Worm (Caenorhabditis elegans): ENCODE results near the gene C35A5.11.

Gene C35A5.11

DNA sequence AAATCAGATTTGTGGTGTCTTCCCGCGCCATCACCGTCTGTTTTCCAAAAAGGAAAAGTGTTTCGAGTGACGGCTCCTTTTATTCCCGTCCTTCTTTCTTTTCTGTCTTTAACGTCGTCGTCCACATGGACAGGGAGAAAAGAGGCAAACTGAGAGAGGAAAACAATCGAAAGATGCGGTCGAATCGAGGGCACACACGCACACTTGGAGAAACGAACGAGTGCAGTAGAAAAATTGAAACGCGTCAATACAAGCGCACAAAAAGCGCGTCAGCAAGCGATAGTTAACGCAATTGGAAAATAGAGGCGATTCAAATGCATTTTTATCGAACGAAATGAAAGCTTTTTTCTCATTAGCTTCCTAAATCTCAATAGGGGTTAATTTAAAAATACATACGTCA is 33.9 kb upstream of the C35A5.11 start (continued):
- no peak for TF ChIP-seq mxl-1 (tag; optimal IDR thresholded peaks at IDR 0.05)
- TF ChIP-seq ets-4 (GFP tag; optimal IDR thresholded peaks at IDR 0.05): no peak
- peak; percentile 56; the same call in 1 of the 2 replicates for TF ChIP-seq hsf-1 (GFP tag; IDR thresholded peaks at IDR 0.05)
- TF ChIP-seq xnd-1 (tag; optimal IDR thresholded peaks at IDR 0.05): no peak
- no peak for TF ChIP-seq aptf-3 (GFP tag; IDR thresholded peaks at IDR 0.05)
- no peak for TF ChIP-seq F49E8.2 (tag; optimal IDR thresholded peaks at IDR 0.05; ENCODE audit: insufficient read depth)
- peak in 2 of 3 experiments; percentile 54 to 93 for TF ChIP-seq lin-35 (GFP tag; optimal IDR thresholded peaks at IDR 0.05)
- TF ChIP-seq cebp-2 (GFP tag; IDR thresholded peaks at IDR 0.05): no peak
- TF ChIP-seq lag-1 (GFP tag; IDR thresholded peaks at IDR 0.05): no peak
- TF ChIP-seq atf-7 (tag; optimal IDR thresholded peaks at IDR 0.05): peak; percentile 61
- peak; percentile 3 for TF ChIP-seq ztf-22 (GFP tag; optimal IDR thresholded peaks at IDR 0.05)
- no peak for TF ChIP-seq mes-4 (tag; optimal IDR thresholded peaks at IDR 0.05)
- TF ChIP-seq egl-18 (GFP tag; IDR thresholded peaks at IDR 0.05): no peak
- TF ChIP-seq hlh-12 (tag; optimal IDR thresholded peaks at IDR 0.05): no peak
- peak; percentile 94 for TF ChIP-seq lin-54 (GFP tag; optimal IDR thresholded peaks at IDR 0.05)
- no peak for TF ChIP-seq Y95B8A.8 (GFP tag; IDR thresholded peaks at IDR 0.05)
- TF ChIP-seq ceh-79 (tag; optimal IDR thresholded peaks at IDR 0.05): no peak
- TF ChIP-seq nhr-27 (tag; optimal IDR thresholded peaks at IDR 0.05): no peak
- TF ChIP-seq attf-6 (GFP tag; IDR thresholded peaks at IDR 0.05): no peak
- TF ChIP-seq Y56A3A.18 (GFP tag; IDR thresholded peaks at IDR 0.05): no peak
- TF ChIP-seq Y79H2A.3 (GFP tag; conservative IDR thresholded peaks at IDR 0.05): no peak
- TF ChIP-seq gei-17 (GFP tag; optimal IDR thresholded peaks at IDR 0.05): no peak
- TF ChIP-seq ama-1 (optimal IDR thresholded peaks at IDR 0.05): no peak
- TF ChIP-seq ama-1 (GFP tag; optimal IDR thresholded peaks at IDR 0.05): no peak
- TF ChIP-seq ztf-18 (tag; optimal IDR thresholded peaks at IDR 0.05): peak; percentile 97
- peak; percentile 88 for TF ChIP-seq pbrm-1 (GFP tag; IDR thresholded peaks at IDR 0.05)
- no peak for TF ChIP-seq B0261.1 (tag; optimal IDR thresholded peaks at IDR 0.05)
- TF ChIP-seq zfh-2 (GFP tag; conservative IDR thresholded peaks at IDR 0.05): peak; percentile 90
- 0 out of 2 replicates have a peak, but pooled peaks have one; percentile 65 for TF ChIP-seq let-526 (GFP tag; IDR thresholded peaks at IDR 0.05)
- TF ChIP-seq rpc-1 (optimal IDR thresholded peaks at IDR 0.05): no peak
- TF ChIP-seq rpc-1 (tag; optimal IDR thresholded peaks at IDR 0.05): no peak
- 0 out of 2 replicates have a peak, but pooled peaks have one; percentile 40 for TF ChIP-seq F33H1.4 (GFP tag; IDR thresholded peaks at IDR 0.05)
- TF ChIP-seq Y53G8AR.9 (GFP tag; conservative IDR thresholded peaks at IDR 0.05): peak; percentile 81
- TF ChIP-seq nhr-120 (GFP tag; IDR thresholded peaks at IDR 0.05): no peak
- TF ChIP-seq ccch-3 (GFP tag; optimal IDR thresholded peaks at IDR 0.05): no peak
- no peak for TF ChIP-seq bed-1 (GFP tag; IDR thresholded peaks at IDR 0.05)
- no peak for TF ChIP-seq T26A5.8 (tag; optimal IDR thresholded peaks at IDR 0.05)
- TF ChIP-seq nfya-1 (tag; optimal IDR thresholded peaks at IDR 0.05; ENCODE audit: borderline replicate concordance, insufficient read depth): no peak
- no peak for TF ChIP-seq nhr-90 (tag; optimal IDR thresholded peaks at IDR 0.05)
- no peak for TF ChIP-seq hrde-1 (tag; optimal IDR thresholded peaks at IDR 0.05; ENCODE audit: borderline replicate concordance)
- TF ChIP-seq him-1 (tag; optimal IDR thresholded peaks at IDR 0.05): no peak
- no peak for TF ChIP-seq unc-62 (GFP tag; optimal IDR thresholded peaks at IDR 0.05)
- 0 out of 2 replicates have a peak, but pooled peaks have one; percentile 52 for TF ChIP-seq madf-6 (GFP tag; IDR thresholded peaks at IDR 0.05)
- no peak for TF ChIP-seq Y53F4B.3 (GFP tag; IDR thresholded peaks at IDR 0.05)
- no peak for TF ChIP-seq snpc-1.3 (tag; optimal IDR thresholded peaks at IDR 0.05; ENCODE audit: insufficient read depth)
- 0 out of 2 replicates have a peak, but pooled peaks have one; percentile 62 for TF ChIP-seq ceh-100 (GFP tag; IDR thresholded peaks at IDR 0.05)
- TF ChIP-seq lsl-1 (GFP tag; optimal IDR thresholded peaks at IDR 0.05): peak; percentile 30
- no peak for TF ChIP-seq F57C9.4 (tag; optimal IDR thresholded peaks at IDR 0.05)
- TF ChIP-seq let-607 (tag; optimal IDR thresholded peaks at IDR 0.05): peak; percentile 52 to 74
- TF ChIP-seq rcor-1 (GFP tag; IDR thresholded peaks at IDR 0.05): peak; percentile 50; the same call in 1 of the 2 replicates

Data from whole organism, young adult.